Worm (Caenorhabditis elegans) whole organism, young adult: Measurements from ENCODE around the gene exc-9.

ENCODE experiments used
- F49E8.2 ChIP-seq: sonication (generic microtip); optimal IDR thresholded peaks from 3 replicates; lab custom pipeline; 2017; ENCODE audit warnings: missing genetic modification characterization, mild to moderate bottlenecking, missing compliant biosample characterization, antibody characterized with exemption, moderate library complexity; ENCODE audit not compliant: insufficient read depth
- F57A8.1 ChIP-seq: fragments of 200-800 bp; sonication (Bioruptor generic); optimal IDR thresholded peaks from 2 replicates; lab custom pipeline; 2018; ENCODE audit warnings: mild to moderate bottlenecking, missing genetic modification characterization, moderate library complexity, missing compliant biosample characterization
- ama-1 ChIP-seq, 3 experiments: fragments of 150-350 bp in 1 of 3; sonication (generic microtip) in 2 of 3; optimal IDR thresholded peaks; 2 replicates each; lab custom pipeline; 2014 to 2018; ENCODE audit warnings: missing biosample characterization in 2 of 3, missing genetic modification characterization in 2 of 3, missing genetic modification reagents in 2 of 3
- aptf-2 ChIP-seq: fragments of 200-800 bp; sonication (Bioruptor generic); conservative IDR thresholded peaks from 2 replicates; pipeline ENCODE4 v1.3.6; 2022; ENCODE audit warnings: missing genetic modification reagents, missing genetic modification characterization, missing compliant biosample characterization
- cebp-1 ChIP-seq, 2 experiments: fragments of 200-800 bp in 1 of 2; sonication (Bioruptor generic) in 1 of 2; sonication (generic microtip) in 1 of 2; IDR thresholded peaks in 1 of 2; optimal IDR thresholded peaks in 1 of 2; 2 replicates each; pipeline versions ENCODE4 v1.3.6 to Lab custom; 2017 to 2022; ENCODE audit warnings: missing compliant biosample characterization in 2 of 2, missing genetic modification characterization in 2 of 2, mild to moderate bottlenecking in 1 of 2, missing genetic modification reagents in 1 of 2, moderate library complexity in 1 of 2
- lag-1 ChIP-seq: fragments of 200-800 bp; sonication (Bioruptor generic); IDR thresholded peaks from 2 replicates; pipeline ENCODE4 v1.3.6; 2022; ENCODE audit warnings: missing genetic modification reagents, missing genetic modification characterization, missing compliant biosample characterization
- let-526 ChIP-seq: fragments of 200-800 bp; sonication (Bioruptor generic); IDR thresholded peaks from 2 replicates; pipeline ENCODE4 v1.3.6; 2022; ENCODE audit warnings: missing genetic modification reagents, missing genetic modification characterization, missing compliant biosample characterization
- lin-40 ChIP-seq: sonication (generic microtip); optimal IDR thresholded peaks from 2 replicates; lab custom pipeline; 2016; ENCODE audit warnings: missing genetic modification characterization, mild to moderate bottlenecking, missing compliant biosample characterization, missing genotype, missing genetic modification reagents
- snpc-1.3 ChIP-seq: sonication (generic microtip); optimal IDR thresholded peaks from 2 replicates; lab custom pipeline; 2017; ENCODE audit warnings: missing genetic modification characterization, mild to moderate bottlenecking, missing compliant biosample characterization, antibody characterized with exemption, moderate library complexity, missing genotype, missing genetic modification reagents; ENCODE audit not compliant: insufficient read depth
- tbx-9 ChIP-seq: sonication (generic microtip); optimal IDR thresholded peaks from 2 replicates; lab custom pipeline; 2016; ENCODE audit warnings: borderline replicate concordance, missing genetic modification characterization, inconsistent platforms, missing compliant biosample characterization

- TF ChIP-seq let-526 (no peak), tbx-9 (tag; lab: Kevin White, UChicago) (no peak), cebp-1 (GFP tag; IDR thresholded peaks at IDR 0.05; lab: Robert Waterston, UW) (no peak), cebp-1 (tag; optimal IDR thresholded peaks at IDR 0.05; lab: Kevin White, UChicago) (no peak), ama-1 (optimal IDR thresholded peaks at IDR 0.05; lab: Kevin White, UChicago) (no peak), ama-1 (GFP tag; optimal IDR thresholded peaks at IDR 0.05; lab: Kevin White, UChicago) (no peak), snpc-1.3 (tag; lab: Kevin White, UChicago) (peak; percentile 28), lag-1 (no peak), lin-40 (tag; lab: Kevin White, UChicago) (no peak), F49E8.2 (tag; lab: Kevin White, UChicago) (no peak), aptf-2 (GFP tag; lab: Robert Waterston, UW) (no peak), F57A8.1 (GFP tag; lab: Kevin White, UChicago) (no peak)
Observed at ce11 chrIV:7926102-7926840, 14.5 kb downstream of the exc-9 start, which contains the start of gene rps-2.
